Worm (Caenorhabditis elegans): ENCODE data around the gene F21H7.2.

DNA sequence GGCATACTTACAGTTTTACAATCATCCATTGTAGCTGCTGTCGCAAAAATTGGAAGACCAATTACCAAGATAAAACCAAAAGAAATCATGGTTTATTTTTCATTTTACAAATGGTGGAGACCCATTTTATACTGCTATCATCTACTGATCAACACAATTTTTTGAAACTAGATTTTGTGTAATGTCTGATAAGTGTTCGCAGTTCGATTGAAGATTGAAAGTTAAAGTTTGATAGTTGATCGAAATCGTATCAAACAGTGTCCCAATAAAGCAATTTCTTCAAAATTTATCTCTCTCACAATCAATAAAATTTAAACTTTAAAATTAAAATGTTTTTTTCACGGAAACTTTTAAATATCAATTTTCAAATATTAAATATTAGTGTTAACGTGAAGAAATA lies 41.3 kb upstream of the F21H7.2 start, which contains the start of gene T13F3.6:
- no peak for TF ChIP-seq flt-1 (GFP tag; IDR thresholded peaks at IDR 0.05)
- TF ChIP-seq ref-1 (GFP tag; conservative IDR thresholded peaks at IDR 0.05): no peak
- TF ChIP-seq cog-1 (tag; optimal IDR thresholded peaks at IDR 0.05): no peak
- no peak for TF ChIP-seq tab-1 (GFP tag; IDR thresholded peaks at IDR 0.05)
- no peak for TF ChIP-seq klf-2 (GFP tag; conservative IDR thresholded peaks at IDR 0.05)
